Worm (Caenorhabditis elegans): ENCODE results near the gene srd-48.

The srd-48 gene

DNA sequence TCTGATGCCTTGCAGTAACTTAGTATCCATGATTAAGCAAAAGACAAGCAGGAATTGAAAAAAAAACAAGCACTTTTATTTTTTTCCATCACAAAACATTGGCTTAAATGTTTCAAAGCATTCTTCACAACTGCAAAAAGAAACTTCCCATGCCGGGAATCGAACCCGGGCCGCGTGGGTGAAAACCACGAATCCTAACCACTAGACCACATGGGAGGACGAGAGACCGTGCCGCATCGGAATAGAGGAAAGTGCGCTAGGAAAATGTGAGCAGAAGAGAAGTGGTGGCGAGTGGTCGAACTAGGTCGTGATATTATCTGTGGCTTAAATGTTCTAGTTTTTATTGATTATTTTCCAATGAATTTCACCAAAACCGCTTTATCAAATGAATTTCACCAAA is 31.6 kb downstream of the srd-48 start (continued):
- peak; percentile 36 to 61 (median 61) for TF ChIP-seq ceh-82 (tag; optimal IDR thresholded peaks at IDR 0.05)
- no peak for TF ChIP-seq sptf-1 (tag; optimal IDR thresholded peaks at IDR 0.05)
- TF ChIP-seq nhr-28 (tag; optimal IDR thresholded peaks at IDR 0.05): no peak
- TF ChIP-seq snu-23 (GFP tag; optimal IDR thresholded peaks at IDR 0.05): peak; percentile 73

DNA sequence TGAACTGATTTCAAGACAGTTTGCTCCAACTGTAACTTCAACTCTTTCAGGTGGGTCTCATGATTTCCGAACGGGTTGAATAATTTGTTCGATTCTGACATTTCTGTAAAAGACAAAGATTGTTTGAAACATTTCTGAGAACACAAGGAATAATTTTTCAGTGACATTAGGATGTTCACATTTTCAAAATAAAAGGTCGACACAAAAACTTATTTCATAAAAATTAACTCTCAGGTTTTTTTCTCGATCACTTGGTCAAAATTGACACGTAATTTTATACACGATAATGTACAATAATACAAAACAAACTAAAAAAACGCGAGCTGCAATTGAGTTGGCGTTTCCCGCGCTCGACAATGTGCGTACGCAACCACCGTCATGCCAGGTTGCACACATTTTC is 35.4 kb downstream of the srd-48 start, which contains the start of gene rif-1.2:
TSS of gene rif-1.2 (minus strand) at position 101 of the 400 bp plus-strand sequence.
- TF ChIP-seq rnt-1 (tag; optimal IDR thresholded peaks at IDR 0.05) (no peak), fkh-10 (GFP tag; optimal IDR thresholded peaks at IDR 0.05) (no peak), efl-1 (optimal IDR thresholded peaks at IDR 0.05) (no peak), efl-1 (GFP tag; optimal IDR thresholded peaks at IDR 0.05 in 1 of 2) (no peak), skn-1 (tag; optimal IDR thresholded peaks at IDR 0.05) (no peak), mep-1 (tag; optimal IDR thresholded peaks at IDR 0.05) (no peak), tlp-1 (tag; optimal IDR thresholded peaks at IDR 0.05) (no peak), zag-1 (tag; optimal IDR thresholded peaks at IDR 0.05) (no peak), C34B4.2 (tag; optimal IDR thresholded peaks at IDR 0.05) (no peak), grh-1 (GFP tag; IDR thresholded peaks at IDR 0.05) (no peak), unc-130 (tag; optimal IDR thresholded peaks at IDR 0.05) (no peak), nhr-28 (tag; optimal IDR thresholded peaks at IDR 0.05) (no peak), egl-13 (tag; optimal IDR thresholded peaks at IDR 0.05) (no peak), unc-98 (GFP tag; IDR thresholded peaks at IDR 0.05) (no peak), efl-3 (GFP tag; optimal IDR thresholded peaks at IDR 0.05) (no peak), mab-9 (GFP tag; IDR thresholded peaks at IDR 0.05) (no peak)

DNA sequence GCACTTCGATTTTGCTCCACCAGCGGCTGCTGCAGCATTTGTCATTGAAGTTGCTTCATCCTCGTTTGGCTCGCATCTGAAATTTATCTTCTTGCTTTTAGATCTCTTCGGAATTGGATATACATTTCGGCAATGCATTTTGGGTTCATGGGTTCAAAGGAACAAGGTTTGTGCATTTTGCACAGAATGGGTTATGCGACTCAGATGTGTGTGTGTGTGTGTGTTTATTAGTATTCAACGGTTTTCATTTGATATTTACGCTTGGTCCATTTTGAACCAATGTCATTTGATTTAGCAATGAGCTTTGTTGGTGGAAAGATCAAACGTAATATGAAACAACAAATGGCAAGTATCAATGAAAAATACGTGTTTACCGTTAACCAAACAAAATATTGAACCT is 39.9 kb downstream of the srd-48 start:
- TF ChIP-seq ceh-82 (tag; optimal IDR thresholded peaks at IDR 0.05) (no peak), nhr-12 (tag; optimal IDR thresholded peaks at IDR 0.05) (no peak), elt-2 (tag; optimal IDR thresholded peaks at IDR 0.05) (no peak), sup-37 (GFP tag; optimal IDR thresholded peaks at IDR 0.05) (no peak), ama-1 (optimal IDR thresholded peaks at IDR 0.05) (no peak), efl-3 (GFP tag; optimal IDR thresholded peaks at IDR 0.05) (no peak), zip-4 (GFP tag; optimal IDR thresholded peaks at IDR 0.05) (no peak)

DNA sequence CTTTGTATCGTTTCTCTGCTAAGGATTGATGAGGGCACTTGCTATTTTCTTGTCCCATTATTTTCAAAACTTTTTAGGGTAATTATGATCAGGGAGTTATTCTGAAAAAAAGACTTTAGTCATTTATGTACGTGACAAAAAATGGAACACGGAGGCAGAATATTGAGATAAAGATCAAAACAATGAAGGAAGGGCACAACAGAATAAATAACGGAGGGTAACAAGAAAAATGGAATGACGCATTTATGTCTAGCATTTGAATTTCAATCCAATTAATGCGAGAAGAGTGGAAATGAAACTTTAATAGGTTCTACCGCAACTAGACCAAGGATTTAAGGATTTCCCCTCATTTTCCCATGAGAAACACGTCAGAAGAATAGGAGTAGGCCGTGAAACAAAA is 42.4 kb downstream of the srd-48 start, which contains the start of gene glb-13:
TSS of gene glb-13 (minus strand) at position 101 of the 400 bp plus-strand sequence.
- no peak for TF ChIP-seq lin-15B (tag; optimal IDR thresholded peaks at IDR 0.05)
- no peak for TF ChIP-seq vab-15 (tag; optimal IDR thresholded peaks at IDR 0.05)
- no peak for TF ChIP-seq ceh-90 (tag; optimal IDR thresholded peaks at IDR 0.05)
- TF ChIP-seq nhr-12 (tag; optimal IDR thresholded peaks at IDR 0.05): no peak
- no peak for TF ChIP-seq ceh-8 (GFP tag; optimal IDR thresholded peaks at IDR 0.05)
- TF ChIP-seq zag-1 (tag; optimal IDR thresholded peaks at IDR 0.05): no peak
- TF ChIP-seq ceh-82 (tag; optimal IDR thresholded peaks at IDR 0.05): no peak
- no peak for TF ChIP-seq dsc-1 (tag; optimal IDR thresholded peaks at IDR 0.05)
- TF ChIP-seq isw-1 (GFP tag; IDR thresholded peaks at IDR 0.05): no peak
- TF ChIP-seq nhr-77 (tag; optimal IDR thresholded peaks at IDR 0.05): no peak
- no peak for TF ChIP-seq hlh-17 (GFP tag; optimal IDR thresholded peaks at IDR 0.05; ENCODE audit: borderline replicate concordance)
- no peak for TF ChIP-seq efl-3 (GFP tag; optimal IDR thresholded peaks at IDR 0.05)
- TF ChIP-seq fkh-8 (tag; optimal IDR thresholded peaks at IDR 0.05): no peak
- no peak for TF ChIP-seq sptf-1 (tag; optimal IDR thresholded peaks at IDR 0.05)
